Worm (Caenorhabditis elegans) whole organism, midembryonic: ENCODE measurements around the gene bli-2.

Source experiments
- T22C8.4 ChIP-seq: fragments of 200-800 bp; sonication (Bioruptor generic); IDR thresholded peaks from 2 replicates; pipeline ENCODE4 v1.3.6; 2022; ENCODE audit warnings: missing genetic modification characterization, missing compliant biosample characterization
- cog-1 ChIP-seq: sonication (generic microtip); optimal IDR thresholded peaks from 2 replicates; lab custom pipeline; 2016; ENCODE audit warnings: missing genetic modification characterization, missing compliant biosample characterization
- flt-1 ChIP-seq: fragments of 200-800 bp; sonication (Bioruptor generic); IDR thresholded peaks from 2 replicates; pipeline ENCODE4 v1.3.6; 2022; ENCODE audit warnings: missing genetic modification characterization, missing compliant biosample characterization
- klf-2 ChIP-seq: fragments of 200-800 bp; sonication (Bioruptor generic); conservative IDR thresholded peaks from 2 replicates; pipeline ENCODE4 v1.3.6; 2022; ENCODE audit warnings: missing genetic modification reagents, missing genetic modification characterization, missing compliant biosample characterization
- med-1 ChIP-seq: sonication (generic microtip); optimal IDR thresholded peaks from 2 replicates; lab custom pipeline; 2017; ENCODE audit warnings: missing genetic modification characterization, mild to moderate bottlenecking, missing compliant biosample characterization, antibody characterized with exemption, missing genetic modification reagents; ENCODE audit not compliant: insufficient read depth
- ref-1 ChIP-seq: fragments of 200-800 bp; sonication (Bioruptor generic); conservative IDR thresholded peaks from 2 replicates; pipeline ENCODE4 v1.3.6; 2022; ENCODE audit warnings: missing genetic modification reagents, missing genetic modification characterization, missing compliant biosample characterization
- tab-1 ChIP-seq: fragments of 200-800 bp; sonication (Bioruptor generic); IDR thresholded peaks from 2 replicates; pipeline ENCODE4 v1.3.6; 2022; ENCODE audit warnings: missing genetic modification characterization, missing compliant biosample characterization
- ztf-23 ChIP-seq: fragments of 200-800 bp; sonication (Bioruptor generic); IDR thresholded peaks from 2 replicates; pipeline ENCODE4 v1.3.6; 2022; ENCODE audit warnings: missing genetic modification reagents, missing genetic modification characterization, missing compliant biosample characterization
- ztf-29 ChIP-seq: fragments of 200-800 bp; sonication (Bioruptor generic); IDR thresholded peaks from 2 replicates; pipeline ENCODE4 v1.3.6; 2022; ENCODE audit warnings: missing genetic modification reagents, missing genetic modification characterization, missing compliant biosample characterization

bli-2 gene

DNA sequence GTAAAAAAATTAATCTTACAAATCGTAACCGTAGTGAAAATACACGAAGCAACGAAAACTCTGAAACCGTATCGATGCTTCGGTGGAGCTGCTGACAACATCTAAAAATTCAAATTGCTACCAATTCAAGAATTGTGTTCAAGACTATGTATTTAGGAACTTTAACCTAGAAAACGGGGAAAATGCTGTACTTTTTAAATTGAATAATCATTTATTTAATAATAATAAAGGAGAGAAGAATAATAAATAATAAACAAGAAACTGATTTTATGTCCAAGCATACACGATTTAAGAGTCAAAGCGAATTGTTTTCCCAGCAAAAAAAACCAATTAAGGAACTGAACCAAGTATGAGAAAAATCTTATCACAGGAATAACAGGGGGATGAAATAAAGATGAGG, 17.3 kb upstream of the bli-2 start, which contains the start of gene C25H3.17:
Gene C25H3.17 (minus strand): TSS at position 101 of the 400 bp plus-strand sequence.
- TF ChIP-seq klf-2 (GFP tag; lab: Robert Waterston, UW) = no peak
- no peak for TF ChIP-seq ref-1
- no peak for TF ChIP-seq med-1 (GFP tag; lab: Kevin White, UChicago)
- no peak for TF ChIP-seq flt-1
- TF ChIP-seq ztf-29 (GFP tag; lab: Robert Waterston, UW) = no peak
- no peak for TF ChIP-seq T22C8.4 (GFP tag; lab: Robert Waterston, UW)
- no peak for TF ChIP-seq ztf-23 (GFP tag; lab: Robert Waterston, UW)
- TF ChIP-seq cog-1 = no peak
- TF ChIP-seq tab-1 (GFP tag; lab: Robert Waterston, UW) = no peak

DNA sequence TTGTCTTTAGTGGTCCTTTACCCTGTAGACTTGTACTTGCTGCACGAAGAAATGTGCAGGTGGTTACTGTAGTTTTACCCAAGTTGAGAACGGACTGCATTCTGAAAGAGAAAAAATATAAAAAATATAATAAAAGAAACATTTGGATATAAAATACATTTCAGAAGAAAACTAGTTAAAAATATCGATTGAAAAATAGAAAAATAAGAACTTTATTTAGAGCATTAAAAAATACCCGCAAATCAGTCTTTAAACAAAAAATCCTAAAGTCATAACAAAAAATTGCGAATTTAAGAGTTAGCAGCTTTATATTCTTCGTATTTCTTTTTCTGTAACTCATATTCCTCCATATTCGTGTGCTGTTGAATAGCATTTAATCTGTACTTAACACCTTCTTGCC, 16.6 kb upstream of the bli-2 start, which contains the start of gene C25H3.7:
Gene C25H3.7 (minus strand): TSS at position 101 of the 400 bp plus-strand sequence.
- no peak for TF ChIP-seq ztf-23 (GFP tag; lab: Robert Waterston, UW)
- TF ChIP-seq med-1 (GFP tag; lab: Kevin White, UChicago) = no peak
- no peak for TF ChIP-seq tab-1 (GFP tag; lab: Robert Waterston, UW)
- no peak for TF ChIP-seq T22C8.4 (GFP tag; lab: Robert Waterston, UW)
- no peak for TF ChIP-seq ztf-29 (GFP tag; lab: Robert Waterston, UW)
- no peak for TF ChIP-seq klf-2 (GFP tag; lab: Robert Waterston, UW)
- TF ChIP-seq ref-1 = no peak
- no peak for TF ChIP-seq flt-1
- no peak for TF ChIP-seq cog-1

DNA sequence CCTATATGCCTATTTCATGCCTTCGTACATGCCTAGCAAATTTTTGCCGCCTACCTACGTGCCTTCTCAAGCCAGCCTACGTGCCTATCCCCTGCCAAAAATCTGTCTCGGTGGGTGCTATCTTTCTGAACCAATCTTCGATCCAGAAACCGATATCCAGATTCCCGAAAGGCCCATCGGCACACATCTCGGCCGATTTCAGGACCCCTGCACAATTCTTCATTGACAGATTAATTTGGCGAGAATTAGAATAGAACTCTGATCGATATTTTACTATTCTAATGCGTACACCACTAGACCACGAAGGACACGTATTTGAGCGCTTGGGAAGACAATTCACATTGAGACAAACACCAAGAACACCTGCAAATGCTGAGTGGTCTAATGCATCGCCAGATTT, 15.3 kb upstream of the bli-2 start:
- TF ChIP-seq flt-1 = peak; percentile 74; the same call in 1 of the 2 replicates
- TF ChIP-seq klf-2 (GFP tag; lab: Robert Waterston, UW) = no peak
- no peak for TF ChIP-seq tab-1 (GFP tag; lab: Robert Waterston, UW)
- TF ChIP-seq ztf-29 (GFP tag; lab: Robert Waterston, UW) = no peak

DNA sequence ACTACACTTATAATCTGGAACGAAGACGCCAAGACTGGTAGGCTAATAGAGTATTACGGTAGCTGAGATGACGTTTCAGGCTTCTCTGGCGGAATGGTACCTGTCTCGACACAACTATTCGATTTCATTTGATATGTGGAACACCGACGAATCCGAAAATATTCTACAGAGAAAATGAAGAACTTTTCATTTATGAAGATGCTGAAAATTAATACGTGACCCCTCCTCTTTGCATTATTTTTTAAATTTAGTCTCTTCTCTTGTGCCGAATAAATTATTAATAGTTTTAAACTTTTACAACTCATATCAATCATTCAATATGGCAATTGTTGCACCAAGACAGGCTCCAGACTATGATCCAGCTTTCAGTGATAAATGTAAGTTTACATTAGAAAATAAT, 13.8 kb upstream of the bli-2 start, which contains the start of gene C25H3.16:
Gene C25H3.16 (plus strand): TSS at position 301 of the 400 bp plus-strand sequence.
- TF ChIP-seq klf-2 (GFP tag; lab: Robert Waterston, UW) (no peak), tab-1 (GFP tag; lab: Robert Waterston, UW) (no peak), ztf-29 (GFP tag; lab: Robert Waterston, UW) (no peak), ref-1 (no peak), T22C8.4 (GFP tag; lab: Robert Waterston, UW) (no peak), ztf-23 (GFP tag; lab: Robert Waterston, UW) (no peak), med-1 (GFP tag; lab: Kevin White, UChicago) (no peak), flt-1 (no peak), cog-1 (no peak)

DNA sequence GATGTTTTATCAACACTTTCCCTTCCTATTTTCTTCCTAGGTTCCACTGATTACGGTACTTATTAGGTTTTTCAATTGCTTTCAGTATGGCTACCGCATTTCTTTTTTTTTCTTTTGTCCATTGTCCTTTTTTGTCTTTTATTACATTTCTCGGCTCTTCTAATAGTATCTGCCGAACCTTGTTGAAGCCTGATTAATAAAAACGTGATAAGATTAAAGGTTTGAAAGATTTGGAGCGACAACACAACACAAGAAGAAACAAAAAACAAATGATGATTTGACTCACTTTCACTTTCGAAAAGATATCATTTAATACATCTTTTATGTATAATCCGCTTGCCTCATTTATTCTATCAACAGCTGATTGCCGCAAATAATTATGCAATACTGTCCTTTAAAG, 12.8 kb upstream of the bli-2 start, which contains the start of gene C25H3.15:
Gene C25H3.15 (plus strand): TSS at position 301 of the 400 bp plus-strand sequence.
- no peak for TF ChIP-seq flt-1
- no peak for TF ChIP-seq tab-1 (GFP tag; lab: Robert Waterston, UW)
- TF ChIP-seq cog-1 = no peak
- TF ChIP-seq ztf-23 (GFP tag; lab: Robert Waterston, UW) = no peak
- no peak for TF ChIP-seq klf-2 (GFP tag; lab: Robert Waterston, UW)
- no peak for TF ChIP-seq ref-1
- TF ChIP-seq med-1 (GFP tag; lab: Kevin White, UChicago) = no peak
- TF ChIP-seq ztf-29 (GFP tag; lab: Robert Waterston, UW) = no peak
- TF ChIP-seq T22C8.4 (GFP tag; lab: Robert Waterston, UW) = no peak

DNA sequence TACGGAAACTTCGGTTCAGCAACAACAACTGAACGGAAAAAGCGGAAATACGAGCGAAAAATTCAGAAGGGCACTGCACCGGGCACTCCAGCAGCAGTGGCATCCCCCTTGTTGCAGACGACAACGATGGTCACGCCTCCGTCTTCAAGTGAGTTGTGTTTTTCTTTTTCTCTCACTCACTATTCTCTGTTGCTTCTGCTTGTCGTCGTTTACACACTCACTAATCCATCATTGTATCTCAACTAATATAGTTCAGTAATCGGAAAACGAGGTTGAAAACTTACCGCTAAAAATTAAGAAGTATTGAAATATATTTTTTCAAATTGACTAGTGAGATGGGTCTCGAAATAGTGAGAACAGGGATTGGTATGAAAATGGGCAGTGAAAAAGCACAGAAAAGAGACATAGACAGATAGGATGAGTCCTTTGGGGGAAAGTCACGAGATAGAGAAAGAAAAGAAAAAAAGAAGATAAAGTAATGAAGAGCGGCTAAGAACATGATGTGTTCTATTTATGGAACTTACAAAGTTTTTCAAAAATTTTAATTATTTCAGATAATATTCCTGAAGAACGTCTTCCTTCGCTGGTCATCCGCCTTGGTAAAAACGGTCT, 11.1 kb upstream of the bli-2 start:
- TF ChIP-seq ztf-29 (GFP tag; lab: Robert Waterston, UW) (no peak), cog-1 (no peak), med-1 (GFP tag; lab: Kevin White, UChicago) (no peak), klf-2 (GFP tag; lab: Robert Waterston, UW) (no peak)

DNA sequence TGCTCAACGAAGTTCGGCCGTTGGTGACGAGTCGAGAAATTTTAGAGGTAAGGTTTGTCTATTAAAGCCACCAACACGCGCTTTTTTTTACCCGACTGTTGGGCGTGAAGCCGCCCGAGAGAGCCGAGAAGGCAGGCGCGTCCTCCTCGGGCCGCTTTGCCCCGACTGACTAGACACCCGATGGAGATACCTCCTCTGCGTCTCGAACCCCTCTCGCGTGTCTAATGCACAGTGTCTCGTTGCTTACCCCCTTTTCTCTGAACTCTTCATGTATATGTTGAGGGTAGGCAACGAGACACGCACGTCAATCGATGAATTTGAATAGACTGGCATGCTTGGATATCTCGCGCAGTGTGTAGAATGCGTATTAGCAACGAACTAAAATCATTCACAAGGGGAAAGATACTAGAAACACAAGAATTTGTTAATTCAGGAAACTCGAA, 9.5 kb upstream of the bli-2 start:
- peak; percentile 86 for TF ChIP-seq T22C8.4 (GFP tag; lab: Robert Waterston, UW)
- TF ChIP-seq flt-1 = peak; percentile 95
- peak; percentile 91 for TF ChIP-seq ztf-23 (GFP tag; lab: Robert Waterston, UW)
- no peak for TF ChIP-seq med-1 (GFP tag; lab: Kevin White, UChicago)
- TF ChIP-seq tab-1 (GFP tag; lab: Robert Waterston, UW) = peak; percentile 85
- peak; percentile 75 for TF ChIP-seq cog-1
- peak; percentile 73 for TF ChIP-seq klf-2 (GFP tag; lab: Robert Waterston, UW)
- TF ChIP-seq ref-1 = peak; percentile 66
- TF ChIP-seq ztf-29 (GFP tag; lab: Robert Waterston, UW) = peak; percentile 95

DNA sequence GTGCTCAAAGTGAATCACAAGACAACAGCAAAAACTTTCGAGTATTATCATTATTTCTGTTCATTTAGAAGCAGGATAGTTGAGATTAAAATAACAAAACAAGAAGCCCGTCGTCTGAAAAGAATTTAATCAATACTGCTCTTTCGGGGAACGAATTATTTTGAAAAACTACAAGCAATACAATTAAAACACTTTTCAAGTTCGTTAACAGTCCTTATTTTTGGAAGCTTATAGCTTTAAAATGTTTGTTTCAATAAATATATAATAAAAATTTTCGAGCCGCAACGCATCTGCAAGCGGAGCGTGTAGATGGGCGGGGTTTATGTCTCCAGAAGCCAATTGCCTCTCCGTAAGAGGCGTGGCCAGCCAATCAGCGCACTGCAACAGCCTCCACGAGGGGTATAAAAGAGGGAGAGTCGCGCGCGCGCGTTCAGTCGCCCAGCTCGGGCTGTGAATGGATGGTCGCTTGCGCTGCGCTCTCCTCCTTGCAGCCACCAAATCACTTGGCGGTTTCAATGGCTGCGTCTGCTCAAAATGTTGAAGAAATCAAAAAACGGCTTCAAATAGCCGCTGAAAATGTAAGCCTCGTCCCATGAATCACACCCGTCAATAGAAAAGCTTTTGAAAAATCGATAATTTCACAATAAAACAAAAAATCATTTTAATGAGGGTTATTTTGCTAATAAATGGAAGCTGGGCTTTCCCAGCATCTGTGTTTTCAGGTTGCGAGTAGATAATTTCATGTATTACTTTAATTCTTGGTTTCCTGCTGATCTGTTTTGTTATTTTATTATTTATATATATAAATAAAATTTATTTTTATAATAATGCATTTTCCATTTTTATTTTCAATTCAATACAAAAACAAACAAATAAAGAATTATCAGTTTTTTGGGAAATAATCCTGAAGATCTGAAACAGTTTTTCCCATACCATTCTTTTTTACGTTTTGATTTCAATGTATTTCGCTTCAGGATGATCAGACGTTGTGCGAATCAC, 8.8 kb upstream of the bli-2 start, which contains the start of the genes ift-43 and mdt-26:
Gene ift-43 (minus strand): TSS at position 51 of the 999 bp plus-strand sequence.
Gene mdt-26 (plus strand): TSS at position 446 of the 999 bp plus-strand sequence.
- TF ChIP-seq tab-1 (GFP tag; lab: Robert Waterston, UW) (peak; percentile 76), cog-1 (peak; percentile 18), T22C8.4 (GFP tag; lab: Robert Waterston, UW) (peak; percentile 78), klf-2 (GFP tag; lab: Robert Waterston, UW) (peak; percentile 48; the same call in 1 of the 2 replicates), med-1 (GFP tag; lab: Kevin White, UChicago) (peak; percentile 56), flt-1 (peak; percentile 86), ztf-29 (GFP tag; lab: Robert Waterston, UW) (peak; percentile 61; the same call in 1 of the 2 replicates), ztf-23 (GFP tag; lab: Robert Waterston, UW) (peak; percentile 80), ref-1 (0 out of 2 replicates have a peak, but pooled peaks have one; percentile 7)
